Fruit fly (Drosophila melanogaster) whole organism, wandering third instar larva: ENCODE results near the gene Nsun5.

ENCODE experiments used
- Abd-B ChIP-seq: fragments of >200 bp; optimal IDR thresholded peaks from 2 replicates; lab custom pipeline; 2017; ENCODE audit warnings: missing biosample characterization, missing genetic modification characterization
- CG32264 ChIP-seq: fragments of 200-800 bp; sonication (Bioruptor generic); optimal IDR thresholded peaks from 2 replicates; lab custom pipeline; 2016; ENCODE audit warnings: missing biosample characterization, missing genetic modification characterization
- CG9705 ChIP-seq: fragments of 200-800 bp; sonication (Bioruptor generic); optimal IDR thresholded peaks from 2 replicates; lab custom pipeline; 2018; ENCODE audit warnings: missing biosample characterization, mild to moderate bottlenecking, missing genetic modification characterization
- CrebA ChIP-seq: fragments of 200-800 bp; sonication (Bioruptor generic); optimal IDR thresholded peaks from 2 replicates; lab custom pipeline; 2016; ENCODE audit warnings: missing biosample characterization, mild to moderate bottlenecking, missing genetic modification characterization, borderline replicate concordance
- Dfd ChIP-seq: fragments of >200 bp; optimal IDR thresholded peaks from 2 replicates; lab custom pipeline; 2017; ENCODE audit warnings: missing biosample characterization, missing genetic modification characterization
- Dif ChIP-seq: fragments of 200-275, 200-300 bp; sonication (Bioruptor generic); optimal IDR thresholded peaks from 2 replicates; lab custom pipeline; 2018; ENCODE audit warnings: missing biosample characterization, missing genetic modification characterization; ENCODE audit not compliant: partially characterized antibody
- GATAd ChIP-seq: sonication (Bioruptor generic); optimal IDR thresholded peaks from 2 replicates; lab custom pipeline; 2016; ENCODE audit warnings: missing biosample characterization, missing genetic modification characterization
- HLH106 ChIP-seq: fragments of 200-800 bp; optimal IDR thresholded peaks from 3 replicates; lab custom pipeline; 2019; ENCODE audit warnings: missing biosample characterization, mild to moderate bottlenecking, missing genetic modification characterization, moderate library complexity
- Hnf4 ChIP-seq: fragments of 200-800 bp; sonication (Bioruptor generic); optimal IDR thresholded peaks from 2 replicates; lab custom pipeline; 2016; ENCODE audit warnings: missing biosample characterization, mild to moderate bottlenecking, missing genetic modification characterization
- Hr78 ChIP-seq: fragments of >200 bp; optimal IDR thresholded peaks from 2 replicates; lab custom pipeline; 2017; ENCODE audit warnings: missing biosample characterization, missing genetic modification characterization
- Hr83 ChIP-seq: fragments of 200-300 bp; sonication (Bioruptor generic); optimal IDR thresholded peaks from 2 replicates; lab custom pipeline; 2016; ENCODE audit warnings: missing biosample characterization, mild to moderate bottlenecking, missing genetic modification characterization, moderate library complexity; ENCODE audit not compliant: poor library complexity, severe bottlenecking
- Jra ChIP-seq: sonication (Bioruptor generic); optimal IDR thresholded peaks from 2 replicates; lab custom pipeline; 2016; ENCODE audit warnings: missing biosample characterization, missing genetic modification characterization
- Mio ChIP-seq: sonication (Bioruptor generic); optimal IDR thresholded peaks from 2 replicates; lab custom pipeline; 2016; ENCODE audit warnings: missing biosample characterization, missing genetic modification characterization
- Myc ChIP-seq: fragments of >200 bp; optimal IDR thresholded peaks from 2 replicates; lab custom pipeline; 2017
- N ChIP-seq: fragments of >200 bp; optimal IDR thresholded peaks from 2 replicates; lab custom pipeline; 2018; ENCODE audit warnings: missing biosample characterization, missing external identifiers, missing genetic modification characterization
- OdsH ChIP-seq: fragments of 200-800 bp; sonication (Bioruptor generic); optimal IDR thresholded peaks from 2 replicates; lab custom pipeline; 2016; ENCODE audit warnings: missing biosample characterization, mild to moderate bottlenecking, missing genetic modification characterization
- Rel ChIP-seq, 2 experiments: fragments of 200-800 bp; sonication (Bioruptor generic) in 1 of 2; optimal IDR thresholded peaks; 2 replicates in 1 of 2; 3 replicates in 1 of 2; lab custom pipeline; 2016 to 2019; ENCODE audit warnings: mild to moderate bottlenecking in 2 of 2, missing biosample characterization in 2 of 2, missing genetic modification characterization in 2 of 2, moderate library complexity in 1 of 2
- Sp1 ChIP-seq: fragments of 200-800 bp; sonication (Bioruptor generic); optimal IDR thresholded peaks from 3 replicates; lab custom pipeline; 2019; ENCODE audit warnings: missing biosample characterization, mild to moderate bottlenecking, missing genetic modification characterization, moderate library complexity
- Vsx2 ChIP-seq: fragments of 200-300, 225-300 bp; sonication (Bioruptor generic); optimal IDR thresholded peaks from 2 replicates; lab custom pipeline; 2018; ENCODE audit warnings: missing biosample characterization, missing genetic modification characterization; ENCODE audit not compliant: partially characterized antibody
- br ChIP-seq: fragments of 200-800 bp; sonication (Bioruptor generic); optimal IDR thresholded peaks from 2 replicates; lab custom pipeline; 2016; ENCODE audit warnings: missing biosample characterization, missing genetic modification characterization
- brk ChIP-seq: fragments of 200-800 bp; sonication (Bioruptor generic); optimal IDR thresholded peaks from 2 replicates; lab custom pipeline; 2016; ENCODE audit warnings: missing biosample characterization, mild to moderate bottlenecking, missing genetic modification characterization
- dl ChIP-seq, 2 experiments: fragments of 175-275, 200-275 bp in 1 of 2; fragments of 200-275 bp in 1 of 2; sonication (Bioruptor generic); optimal IDR thresholded peaks; lab custom pipeline; 2018; ENCODE audit warnings: mild to moderate bottlenecking in 2 of 2, missing biosample characterization in 2 of 2, missing genetic modification characterization in 2 of 2, moderate library complexity in 2 of 2; ENCODE audit not compliant: partially characterized antibody in 2 of 2, insufficient read depth in 1 of 2
- dmrt93B ChIP-seq: fragments of 200-800 bp; sonication (Bioruptor generic); optimal IDR thresholded peaks from 2 replicates; lab custom pipeline; 2018; ENCODE audit warnings: missing biosample characterization, mild to moderate bottlenecking, missing genetic modification characterization
- dsf ChIP-seq: sonication (Bioruptor generic); optimal IDR thresholded peaks from 2 replicates; lab custom pipeline; 2016; ENCODE audit warnings: missing biosample characterization, missing genetic modification characterization, borderline replicate concordance
- foxo ChIP-seq, 2 experiments: fragments of 200-800 bp; sonication (Bioruptor generic); optimal IDR thresholded peaks; 2 replicates in 1 of 2; 3 replicates in 1 of 2; lab custom pipeline; 2016 to 2017; ENCODE audit warnings: missing biosample characterization in 2 of 2, missing genetic modification characterization in 2 of 2
- fru ChIP-seq: fragments of 200-800 bp; sonication (Bioruptor generic); optimal IDR thresholded peaks from 3 replicates; lab custom pipeline; 2016; ENCODE audit warnings: missing biosample characterization, mild to moderate bottlenecking, missing genetic modification characterization
- h ChIP-seq: fragments of 200-800 bp; sonication (Bioruptor generic); optimal IDR thresholded peaks from 3 replicates; lab custom pipeline; 2016; ENCODE audit warnings: missing biosample characterization, mild to moderate bottlenecking, missing genetic modification characterization
- jim ChIP-seq: fragments of 175-275, 200-325 bp; sonication (Bioruptor generic); optimal IDR thresholded peaks from 2 replicates; lab custom pipeline; 2016; ENCODE audit warnings: missing biosample characterization, mild to moderate bottlenecking, missing genetic modification characterization
- pan ChIP-seq: fragments of >200 bp; optimal IDR thresholded peaks from 2 replicates; lab custom pipeline; 2017
- psq ChIP-seq: fragments of 200-800 bp; sonication (Bioruptor generic); optimal IDR thresholded peaks from 3 replicates; lab custom pipeline; 2017; ENCODE audit warnings: missing biosample characterization, mild to moderate bottlenecking, missing genetic modification characterization, moderate library complexity
- rgr ChIP-seq: fragments of 200-800 bp; sonication (Bioruptor generic); optimal IDR thresholded peaks from 3 replicates; lab custom pipeline; 2016; ENCODE audit warnings: missing biosample characterization, mild to moderate bottlenecking, missing genetic modification characterization
- sage ChIP-seq: fragments of 200-800 bp; sonication (Bioruptor generic); optimal IDR thresholded peaks from 2 replicates; lab custom pipeline; 2016; ENCODE audit warnings: missing biosample characterization, mild to moderate bottlenecking, missing genetic modification characterization
- sv ChIP-seq: fragments of 200-800 bp; sonication (Bioruptor generic); optimal IDR thresholded peaks from 3 replicates; lab custom pipeline; 2016; ENCODE audit warnings: missing biosample characterization, missing genetic modification characterization
- tai ChIP-seq: sonication (Bioruptor generic); optimal IDR thresholded peaks from 2 replicates; lab custom pipeline; 2016; ENCODE audit warnings: missing biosample characterization, missing genetic modification characterization
- usp ChIP-seq: fragments of >200 bp; optimal IDR thresholded peaks from 2 replicates; lab custom pipeline; 2017; ENCODE audit warnings: missing biosample characterization, missing genetic modification characterization
- woc ChIP-seq: sonication (Bioruptor generic); optimal IDR thresholded peaks from 2 replicates; lab custom pipeline; 2016; ENCODE audit warnings: missing biosample characterization, mild to moderate bottlenecking, missing genetic modification characterization

The Nsun5 gene

DNA sequence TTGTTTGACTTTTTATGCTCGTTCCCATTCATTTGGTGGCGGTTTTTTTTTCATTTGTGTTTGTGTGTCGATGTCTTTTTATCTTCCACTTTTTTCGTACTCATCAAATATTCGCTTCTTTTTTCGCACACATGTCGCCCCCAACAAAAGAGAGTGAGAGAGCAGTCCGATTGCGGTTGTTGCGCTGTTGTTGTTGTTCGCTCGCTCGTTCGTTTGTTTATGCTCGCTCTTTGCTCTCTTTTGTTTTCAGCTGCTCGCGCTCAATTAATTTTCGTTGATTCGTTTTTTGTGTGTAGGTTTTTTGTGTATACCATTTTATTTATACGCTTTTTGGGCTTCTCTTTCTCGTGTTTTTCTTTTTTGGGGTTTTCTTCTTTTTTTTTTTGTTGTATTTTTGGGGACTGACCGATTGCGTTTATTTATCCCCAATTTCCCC lies 3.5 kb upstream of the Nsun5 start:
- TF ChIP-seq CG32264, result peak; percentile 34
- peak; percentile 78 for TF ChIP-seq Vsx2 (GFP tag; lab: Kevin White, UChicago)
- no peak for TF ChIP-seq OdsH (GFP tag; lab: Kevin White, UChicago)
- TF ChIP-seq Rel (GFP tag; optimal IDR thresholded peaks at IDR 0.05; lab: Kevin White, UChicago), result peak; percentile 58
- TF ChIP-seq Rel (tag; optimal IDR thresholded peaks at IDR 0.05; lab: Kevin White, UChicago), result peak; percentile 37
- no peak for TF ChIP-seq rgr (GFP tag; lab: Kevin White, UChicago)
- TF ChIP-seq sage (GFP tag; lab: Kevin White, UChicago), result peak; percentile 59
- peak; percentile 93 for TF ChIP-seq Dif (GFP tag; lab: Kevin White, UChicago)
- TF ChIP-seq psq (GFP tag; lab: Kevin White, UChicago), result peak; percentile 80
- TF ChIP-seq foxo (GFP tag; optimal IDR thresholded peaks at IDR 0.05; lab: Kevin White, UChicago), result peak in 1 of 2 experiments; percentile 53
- TF ChIP-seq dl (GFP tag; optimal IDR thresholded peaks at IDR 0.05; lab: Kevin White, UChicago; ENCODE audit: insufficient read depth in 1 of 2, partially characterized antibody in 2 of 2), result peak; percentile 84 to 90
- TF ChIP-seq Mio (GFP tag; lab: Kevin White, UChicago), result no peak
- no peak for TF ChIP-seq Jra
- TF ChIP-seq CrebA, result peak; percentile 80
- TF ChIP-seq Sp1 (GFP tag; lab: Kevin White, UChicago), result peak; percentile 66
- peak; percentile 1 for TF ChIP-seq jim (GFP tag; lab: Kevin White, UChicago)
- no peak for TF ChIP-seq Hr78 (GFP tag; lab: Kevin White, UChicago)

DNA sequence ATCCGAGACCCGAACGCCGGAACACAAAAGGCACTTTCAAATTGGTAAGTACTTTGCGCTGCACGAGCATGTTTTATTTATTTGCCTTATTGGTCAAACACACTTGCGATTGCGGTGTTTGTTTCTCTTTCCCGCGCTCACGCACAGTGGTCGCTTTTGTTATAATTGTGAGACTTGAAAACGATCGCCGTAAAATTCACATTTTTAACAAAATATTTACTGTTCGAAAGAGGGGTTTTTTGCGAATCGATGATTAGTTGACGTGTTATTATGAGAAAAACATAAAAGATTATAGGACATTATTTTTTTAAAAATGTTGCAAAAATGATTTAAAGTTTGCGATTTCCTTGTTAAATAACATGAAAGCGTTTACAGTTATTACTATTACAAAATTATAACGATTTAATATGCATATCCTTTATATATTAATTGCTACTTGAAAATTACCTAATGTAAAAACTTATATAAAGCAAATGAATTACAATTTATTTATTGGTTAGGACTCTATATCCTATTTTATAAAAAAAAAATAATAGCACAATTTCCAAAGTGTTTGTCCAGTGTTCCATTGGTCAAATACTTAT lies 2.9 kb upstream of the Nsun5 start:
- peak in 1 of 2 experiments; percentile 33 for TF ChIP-seq foxo (GFP tag; optimal IDR thresholded peaks at IDR 0.05; lab: Kevin White, UChicago)
- TF ChIP-seq h, result peak; percentile 23
- TF ChIP-seq dl (GFP tag; optimal IDR thresholded peaks at IDR 0.05; lab: Kevin White, UChicago; ENCODE audit: insufficient read depth in 1 of 2, partially characterized antibody in 2 of 2), result no peak
- TF ChIP-seq N (GFP tag; lab: Kevin White, UChicago), result no peak
- no peak for TF ChIP-seq CG9705 (GFP tag; lab: Kevin White, UChicago)
- peak; percentile 30 for TF ChIP-seq HLH106
- TF ChIP-seq CrebA, result no peak
- TF ChIP-seq fru (GFP tag; lab: Kevin White, UChicago), result peak; percentile 5
- TF ChIP-seq Dfd (GFP tag; lab: Kevin White, UChicago), result no peak
- no peak for TF ChIP-seq Vsx2 (GFP tag; lab: Kevin White, UChicago)
- TF ChIP-seq psq (GFP tag; lab: Kevin White, UChicago), result no peak
- TF ChIP-seq woc (GFP tag; lab: Kevin White, UChicago), result peak; percentile 33
- no peak for TF ChIP-seq Hr78 (GFP tag; lab: Kevin White, UChicago)
- no peak for TF ChIP-seq jim (GFP tag; lab: Kevin White, UChicago)
- no peak for TF ChIP-seq br (GFP tag; lab: Kevin White, UChicago)
- no peak for TF ChIP-seq Mio (GFP tag; lab: Kevin White, UChicago)
- no peak for TF ChIP-seq Sp1 (GFP tag; lab: Kevin White, UChicago)
- TF ChIP-seq Myc, result no peak
- no peak for TF ChIP-seq Hr83 (GFP tag; lab: Kevin White, UChicago)
- TF ChIP-seq brk (GFP tag; lab: Kevin White, UChicago), result no peak
- peak; percentile 10 for TF ChIP-seq OdsH (GFP tag; lab: Kevin White, UChicago)
- no peak for TF ChIP-seq dsf (GFP tag; lab: Kevin White, UChicago)
- no peak for TF ChIP-seq Rel (GFP tag; optimal IDR thresholded peaks at IDR 0.05; lab: Kevin White, UChicago)
- TF ChIP-seq Rel (tag; optimal IDR thresholded peaks at IDR 0.05; lab: Kevin White, UChicago), result no peak
- TF ChIP-seq Abd-B, result no peak
- TF ChIP-seq CG32264, result peak; percentile 55
- no peak for TF ChIP-seq Jra
- no peak for TF ChIP-seq sv (GFP tag; lab: Kevin White, UChicago)
- TF ChIP-seq dmrt93B (GFP tag; lab: Kevin White, UChicago), result peak; percentile 5
- TF ChIP-seq GATAd, result no peak
- no peak for TF ChIP-seq tai
- TF ChIP-seq rgr (GFP tag; lab: Kevin White, UChicago), result peak; percentile 35
- no peak for TF ChIP-seq usp (GFP tag; lab: Kevin White, UChicago)
- no peak for TF ChIP-seq Dif (GFP tag; lab: Kevin White, UChicago)
- peak; percentile 26 for TF ChIP-seq sage (GFP tag; lab: Kevin White, UChicago)
- TF ChIP-seq pan (lab: Kevin White, UChicago), result no peak
- no peak for TF ChIP-seq Hnf4 (GFP tag; lab: Kevin White, UChicago)
